Worm (Caenorhabditis elegans) whole organism, L3 larva: ENCODE measurements around the gene eelo-2.

ENCODE experiments used
- R02D3.7 ChIP-seq: fragments of 150-350 bp; optimal IDR thresholded peaks from 2 replicates; lab custom pipeline; 2014; ENCODE audit warnings: missing biosample characterization, missing genetic modification characterization
- ZK546.5 ChIP-seq: sonication (generic microtip); optimal IDR thresholded peaks from 2 replicates; lab custom pipeline; 2017; ENCODE audit warnings: missing biosample characterization, missing genetic modification characterization
- aly-2 ChIP-seq: fragments of 150-350 bp; optimal IDR thresholded peaks from 2 replicates; lab custom pipeline; 2014; ENCODE audit warnings: missing biosample characterization, missing genetic modification characterization
- ama-1 ChIP-seq: fragments of 150-350 bp; optimal IDR thresholded peaks from 2 replicates; lab custom pipeline; 2018
- ceh-16 ChIP-seq: sonication (generic microtip); optimal IDR thresholded peaks from 2 replicates; lab custom pipeline; 2017; ENCODE audit warnings: missing biosample characterization, missing genetic modification characterization
- ceh-28 ChIP-seq: fragments of 150-350 bp; optimal IDR thresholded peaks from 2 replicates; lab custom pipeline; 2014; ENCODE audit warnings: missing biosample characterization, missing genetic modification reagents, missing genetic modification characterization
- ceh-82 ChIP-seq: fragments of 150-350 bp; optimal IDR thresholded peaks from 2 replicates; lab custom pipeline; 2014; ENCODE audit warnings: missing biosample characterization, missing genetic modification characterization
- ceh-9 ChIP-seq: sonication (generic microtip); optimal IDR thresholded peaks from 2 replicates; lab custom pipeline; 2018; ENCODE audit warnings: missing biosample characterization, missing genetic modification characterization
- daf-12 ChIP-seq: fragments of 150-350 bp; optimal IDR thresholded peaks from 2 replicates; lab custom pipeline; 2014; ENCODE audit warnings: missing biosample characterization, missing genetic modification reagents, missing genetic modification characterization
- egl-27 ChIP-seq: sonication (generic microtip); optimal IDR thresholded peaks from 4 replicates; lab custom pipeline; 2017; ENCODE audit warnings: missing biosample characterization, missing genetic modification reagents, missing genetic modification characterization
- egl-5 ChIP-seq: fragments of 150-350 bp; optimal IDR thresholded peaks from 2 replicates; lab custom pipeline; 2017; ENCODE audit warnings: missing biosample characterization, missing genetic modification reagents, missing genetic modification characterization, inconsistent platforms
- elt-1 ChIP-seq: fragments of 150-350 bp; optimal IDR thresholded peaks from 2 replicates; lab custom pipeline; 2014; ENCODE audit warnings: missing biosample characterization, missing genetic modification characterization
- elt-2 ChIP-seq: sonication (generic microtip); optimal IDR thresholded peaks from 2 replicates; lab custom pipeline; 2016; ENCODE audit warnings: missing genetic modification reagents, mild to moderate bottlenecking, missing genetic modification characterization, missing compliant biosample characterization
- elt-3 ChIP-seq, 3 experiments: fragments of 150-350 bp in 1 of 3; sonication (generic microtip) in 2 of 3; optimal IDR thresholded peaks; 2 replicates in 2 of 3; 4 replicates in 1 of 3; lab custom pipeline; 2014 to 2017; ENCODE audit warnings: missing biosample characterization in 3 of 3, missing genetic modification characterization in 3 of 3
- eor-1 ChIP-seq, 2 experiments: fragments of 150-350 bp; optimal IDR thresholded peaks; 2 replicates each; lab custom pipeline; 2014 to 2018; ENCODE audit warnings: missing biosample characterization in 2 of 2, missing genetic modification characterization in 2 of 2
- fkh-10 ChIP-seq: sonication (generic microtip); optimal IDR thresholded peaks from 2 replicates; lab custom pipeline; 2017; ENCODE audit warnings: missing biosample characterization, missing genetic modification reagents, missing genetic modification characterization
- fkh-2 ChIP-seq: fragments of 150-350 bp; optimal IDR thresholded peaks from 2 replicates; lab custom pipeline; 2014; ENCODE audit warnings: missing biosample characterization, missing genetic modification reagents, missing genetic modification characterization
- fos-1 ChIP-seq: fragments of 150-350 bp; optimal IDR thresholded peaks from 2 replicates; lab custom pipeline; 2014; ENCODE audit warnings: missing biosample characterization, missing genetic modification characterization
- hmg-11 ChIP-seq: sonication (generic microtip); optimal IDR thresholded peaks from 2 replicates; lab custom pipeline; 2016; ENCODE audit warnings: missing genetic modification characterization, missing compliant biosample characterization
- jun-1 ChIP-seq: fragments of 150-350 bp; optimal IDR thresholded peaks from 2 replicates; lab custom pipeline; 2014; ENCODE audit warnings: missing biosample characterization, missing genetic modification reagents, missing genetic modification characterization
- lin-15B ChIP-seq: fragments of 150-350 bp; optimal IDR thresholded peaks from 2 replicates; lab custom pipeline; 2014; ENCODE audit warnings: missing biosample characterization, missing genetic modification characterization
- lin-39 ChIP-seq: fragments of 150-350 bp; optimal IDR thresholded peaks from 2 replicates; lab custom pipeline; 2018; ENCODE audit warnings: missing biosample characterization, missing genetic modification reagents, missing genetic modification characterization
- lsy-12 ChIP-seq: sonication (generic microtip); optimal IDR thresholded peaks from 2 replicates; lab custom pipeline; 2016; ENCODE audit warnings: mild to moderate bottlenecking, missing genetic modification characterization, missing compliant biosample characterization
- mdl-1 ChIP-seq: fragments of 150-350 bp; optimal IDR thresholded peaks from 2 replicates; lab custom pipeline; 2014; ENCODE audit warnings: missing biosample characterization, missing genetic modification characterization
- mml-1 ChIP-seq: fragments of 150-350 bp; sonication (generic microtip); optimal IDR thresholded peaks from 3 replicates; lab custom pipeline; 2014; ENCODE audit warnings: missing biosample characterization, missing genetic modification characterization
- nfya-1 ChIP-seq: sonication (generic microtip); optimal IDR thresholded peaks from 2 replicates; lab custom pipeline; 2017; ENCODE audit warnings: missing genetic modification characterization, mild to moderate bottlenecking, missing compliant biosample characterization, antibody characterized with exemption, moderate library complexity; ENCODE audit not compliant: insufficient read depth
- nhr-11 ChIP-seq: fragments of 150-350 bp; optimal IDR thresholded peaks from 2 replicates; lab custom pipeline; 2014; ENCODE audit warnings: missing biosample characterization, missing genetic modification characterization
- nhr-12 ChIP-seq: fragments of 150-350 bp; optimal IDR thresholded peaks from 2 replicates; lab custom pipeline; 2014; ENCODE audit warnings: missing biosample characterization, missing genetic modification characterization
- nhr-23 ChIP-seq: fragments of 150-350 bp; optimal IDR thresholded peaks from 2 replicates; lab custom pipeline; 2014; ENCODE audit warnings: missing biosample characterization, missing genetic modification reagents, missing genetic modification characterization
- nhr-237 ChIP-seq: fragments of 150-350 bp; optimal IDR thresholded peaks from 2 replicates; lab custom pipeline; 2014; ENCODE audit warnings: missing biosample characterization, missing genetic modification characterization
- nhr-25 ChIP-seq: sonication (generic microtip); optimal IDR thresholded peaks from 2 replicates; lab custom pipeline; 2017; ENCODE audit warnings: missing biosample characterization, missing genetic modification characterization
- nhr-28 ChIP-seq: fragments of 150-350 bp; optimal IDR thresholded peaks from 2 replicates; lab custom pipeline; 2014; ENCODE audit warnings: missing biosample characterization, missing genetic modification characterization
- nhr-43 ChIP-seq: sonication (generic microtip); optimal IDR thresholded peaks from 2 replicates; lab custom pipeline; 2016; ENCODE audit warnings: mild to moderate bottlenecking, missing genetic modification characterization, missing compliant biosample characterization; ENCODE audit not compliant: poor library complexity, severe bottlenecking
- nhr-67 ChIP-seq: fragments of 150-350 bp; optimal IDR thresholded peaks from 2 replicates; lab custom pipeline; 2014; ENCODE audit warnings: missing biosample characterization, missing genetic modification characterization
- nhr-76 ChIP-seq: fragments of 150-350 bp; sonication (generic microtip); optimal IDR thresholded peaks from 5 replicates; lab custom pipeline; 2014; ENCODE audit warnings: missing biosample characterization, missing genetic modification characterization
- nhr-77 ChIP-seq: fragments of 150-350 bp; optimal IDR thresholded peaks from 2 replicates; lab custom pipeline; 2014; ENCODE audit warnings: missing biosample characterization, missing genetic modification characterization
- pha-4 ChIP-seq: fragments of 150-350 bp; optimal IDR thresholded peaks from 2 replicates; lab custom pipeline; 2014; ENCODE audit warnings: missing biosample characterization, missing genetic modification reagents, missing genetic modification characterization
- pqm-1 ChIP-seq: fragments of 150-350 bp; optimal IDR thresholded peaks from 2 replicates; lab custom pipeline; 2017; ENCODE audit warnings: missing biosample characterization, missing genetic modification characterization, inconsistent platforms
- sea-2 ChIP-seq: fragments of 150-350 bp; sonication (generic microtip); optimal IDR thresholded peaks from 4 replicates; lab custom pipeline; 2014; ENCODE audit warnings: missing biosample characterization, missing genetic modification reagents, missing genetic modification characterization
- skn-1 ChIP-seq: fragments of 150-350 bp; optimal IDR thresholded peaks from 2 replicates; lab custom pipeline; 2014; ENCODE audit warnings: missing biosample characterization, missing genetic modification characterization
- snpc-4 ChIP-seq: fragments of 150-350 bp; optimal IDR thresholded peaks from 2 replicates; lab custom pipeline; 2014; ENCODE audit warnings: missing biosample characterization, missing genetic modification characterization
- tbx-2 ChIP-seq: sonication (generic microtip); optimal IDR thresholded peaks from 2 replicates; lab custom pipeline; 2016; ENCODE audit warnings: mild to moderate bottlenecking, missing genetic modification characterization, missing compliant biosample characterization
- unc-39 ChIP-seq: sonication (generic microtip); optimal IDR thresholded peaks from 4 replicates; lab custom pipeline; 2017; ENCODE audit warnings: missing biosample characterization, missing genetic modification characterization
- unc-62 ChIP-seq: fragments of 150-350 bp; sonication (generic microtip); optimal IDR thresholded peaks from 4 replicates; lab custom pipeline; 2014; ENCODE audit warnings: missing biosample characterization, missing genetic modification reagents, missing genetic modification characterization
- zag-1 ChIP-seq: fragments of 150-350 bp; optimal IDR thresholded peaks from 2 replicates; lab custom pipeline; 2014; ENCODE audit warnings: missing biosample characterization, missing genetic modification characterization
- ztf-4 ChIP-seq: fragments of 150-350 bp; optimal IDR thresholded peaks from 2 replicates; lab custom pipeline; 2014; ENCODE audit warnings: missing biosample characterization, missing genetic modification characterization

The eelo-2 gene

DNA sequence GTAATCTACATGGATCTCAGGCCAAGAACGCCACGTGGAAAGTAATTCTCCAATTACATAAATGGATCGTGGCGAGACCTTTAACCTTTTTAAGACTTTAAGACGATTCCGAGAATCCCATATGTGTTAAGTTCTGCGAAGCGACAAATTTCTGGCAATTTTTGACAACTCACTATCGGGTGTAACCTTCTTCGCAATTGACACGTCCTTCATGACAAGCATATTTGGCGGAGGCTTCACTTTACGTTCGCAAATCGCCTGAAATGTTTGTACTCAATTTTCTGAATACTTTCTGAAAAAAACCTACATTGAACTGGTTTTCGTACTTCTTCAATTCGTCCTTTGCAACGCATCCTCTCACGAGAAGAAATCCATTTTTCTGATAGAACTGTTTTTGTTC lies 8.9 kb downstream of the eelo-2 start:
- no peak for TF ChIP-seq nhr-77 (tag; lab: Kevin White, UChicago)
- TF ChIP-seq ZK546.5 (tag; lab: Kevin White, UChicago): no peak
- TF ChIP-seq nhr-76 (tag; lab: Kevin White, UChicago): no peak
- TF ChIP-seq aly-2: no peak

DNA sequence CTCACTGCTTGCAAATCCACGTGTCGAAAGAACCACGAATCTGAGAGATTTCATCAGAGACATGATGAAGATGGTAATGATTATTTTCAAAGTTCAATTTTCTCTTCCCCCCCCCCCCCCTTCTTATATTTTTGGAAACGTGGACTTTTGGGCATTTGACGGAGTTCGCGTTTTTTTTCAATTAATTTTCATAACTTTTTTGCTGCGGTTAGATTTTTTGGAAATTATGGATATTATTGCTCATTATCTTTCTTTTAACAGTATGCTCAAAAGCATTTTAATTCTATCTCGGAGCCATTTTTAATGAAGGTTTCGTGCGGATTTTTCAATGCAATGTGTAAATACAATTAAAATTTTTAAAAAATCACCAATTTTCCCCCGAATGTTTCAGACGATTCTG lies 9.4 kb downstream of the eelo-2 start, which contains the start of gene phyh-1:
Gene phyh-1, minus strand, starts transcription at position 101 of the 400 bp plus-strand sequence.
- TF ChIP-seq egl-27 (tag; lab: Kevin White, UChicago): no peak
- no peak for TF ChIP-seq nhr-28 (tag; lab: Kevin White, UChicago)
- TF ChIP-seq ceh-9: no peak
- TF ChIP-seq nhr-23 (tag; lab: Kevin White, UChicago): no peak
- no peak for TF ChIP-seq nhr-67 (tag; lab: Kevin White, UChicago)
- TF ChIP-seq lin-15B (tag; lab: Kevin White, UChicago): no peak
- no peak for TF ChIP-seq egl-5 (tag; lab: Kevin White, UChicago)
- TF ChIP-seq R02D3.7 (tag; lab: Kevin White, UChicago): no peak
- TF ChIP-seq fkh-10: no peak
- TF ChIP-seq, all 47 proteins: peak for 0

DNA sequence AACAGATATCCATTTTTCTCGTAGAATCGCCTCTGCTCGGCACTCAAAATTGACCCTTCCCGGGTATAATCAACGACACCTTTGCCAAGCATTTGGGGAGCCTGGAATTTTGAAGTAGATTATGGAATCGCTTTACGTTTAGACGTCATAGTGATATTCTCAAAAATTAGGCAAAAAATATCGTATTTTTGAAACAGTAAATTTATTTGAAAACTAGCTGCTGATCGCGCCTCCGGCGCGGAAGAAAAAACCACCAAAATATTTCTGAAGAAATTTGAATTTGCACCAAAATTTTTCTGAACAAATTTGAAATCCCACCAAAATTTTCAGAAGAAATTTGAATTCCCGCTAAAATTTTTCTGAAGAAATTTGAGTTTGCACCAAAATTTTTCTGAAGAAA lies 12.5 kb downstream of the eelo-2 start, which contains the start of gene ZK550.6:
Gene ZK550.6, minus strand, starts transcription at position 101 of the 400 bp plus-strand sequence.
- TF ChIP-seq nhr-12 (tag; lab: Kevin White, UChicago) (no peak), aly-2 (no peak), unc-39 (tag; lab: Kevin White, UChicago) (no peak), elt-2 (tag; lab: Kevin White, UChicago) (no peak)
- TF ChIP-seq, all 47 proteins: peak for 0

DNA sequence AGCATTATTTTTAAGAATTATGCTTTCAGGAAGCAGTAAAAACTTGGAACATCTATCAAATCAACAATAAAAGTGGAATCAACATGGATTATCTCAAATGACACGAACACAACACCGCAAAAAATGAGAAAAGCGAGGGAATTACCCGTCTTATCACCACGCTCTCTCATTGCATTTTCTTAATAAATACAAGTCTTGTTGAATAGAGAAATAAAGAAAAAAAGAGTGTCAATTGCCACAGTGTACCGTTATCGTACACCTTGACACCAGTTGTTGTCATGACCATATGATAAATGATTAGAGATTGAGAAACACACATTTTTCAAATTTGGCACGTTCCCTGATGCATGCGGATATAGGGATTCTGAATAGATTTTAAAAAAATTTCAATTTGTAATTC lies 13.8 kb downstream of the eelo-2 start:
- TF ChIP-seq nhr-237 (tag; lab: Kevin White, UChicago) (no peak), sea-2 (GFP tag; lab: Kevin White, UChicago) (no peak), lin-39 (no peak), R02D3.7 (tag; lab: Kevin White, UChicago) (no peak), egl-5 (tag; lab: Kevin White, UChicago) (no peak), jun-1 (tag; lab: Kevin White, UChicago) (peak; percentile 10), elt-2 (tag; lab: Kevin White, UChicago) (peak; percentile 96), nhr-11 (tag; lab: Kevin White, UChicago) (no peak), mdl-1 (no peak), nhr-12 (tag; lab: Kevin White, UChicago) (no peak), unc-39 (tag; lab: Kevin White, UChicago) (no peak), snpc-4 (no peak), ceh-16 (tag; lab: Kevin White, UChicago) (no peak), lsy-12 (tag; lab: Kevin White, UChicago) (no peak), ceh-9 (no peak), ama-1 (no peak), nhr-77 (tag; lab: Kevin White, UChicago) (no peak), nfya-1 (tag; lab: Kevin White, UChicago) (peak; percentile 28), skn-1 (no peak), aly-2 (no peak), ceh-28 (tag; lab: Kevin White, UChicago) (no peak), zag-1 (no peak), pqm-1 (tag; lab: Kevin White, UChicago) (peak; percentile 93), fkh-2 (tag; lab: Kevin White, UChicago) (no peak), lin-15B (tag; lab: Kevin White, UChicago) (no peak), eor-1 (tag; optimal IDR thresholded peaks at IDR 0.05; lab: Kevin White, UChicago) (no peak), elt-1 (no peak), ztf-4 (tag; lab: Kevin White, UChicago) (no peak), daf-12 (tag; lab: Kevin White, UChicago) (no peak), nhr-43 (tag; lab: Kevin White, UChicago) (peak; percentile 28), fos-1 (tag; lab: Kevin White, UChicago) (no peak), pha-4 (peak; percentile 64), elt-3 (tag; optimal IDR thresholded peaks at IDR 0.05; lab: Kevin White, UChicago) (no peak), nhr-25 (tag; lab: Kevin White, UChicago) (no peak), tbx-2 (tag; lab: Kevin White, UChicago) (no peak), nhr-76 (tag; lab: Kevin White, UChicago) (peak; percentile 85), unc-62 (no peak), nhr-67 (tag; lab: Kevin White, UChicago) (no peak), nhr-23 (tag; lab: Kevin White, UChicago) (peak; percentile 56), egl-27 (tag; lab: Kevin White, UChicago) (no peak), nhr-28 (tag; lab: Kevin White, UChicago) (no peak), fkh-10 (no peak), ZK546.5 (tag; lab: Kevin White, UChicago) (no peak), hmg-11 (tag; lab: Kevin White, UChicago) (no peak), mml-1 (no peak), ceh-82 (tag; lab: Kevin White, UChicago) (no peak)
